Fruit fly (Drosophila melanogaster) S2 (cell line): ENCODE measurements around the gene CG31855.

Source experiments
- CG8478 ChIP-seq: fragments of >200 bp; optimal IDR thresholded peaks from 2 replicates; lab custom pipeline; 2018
- CTCF ChIP-seq, 2 experiments: fragments of >200 bp; optimal IDR thresholded peaks; 2 replicates each; lab custom pipeline; 2018

dm6 chr2L:13347473-13347872 is 21.5 kb upstream of the CG31855 start, which contains the start of gene CG16826:
- TF ChIP-seq CG8478 (no peak), CTCF (optimal IDR thresholded peaks at IDR 0.05; lab: Kevin White, UChicago) (no peak)
